Worm (Caenorhabditis elegans) whole organism, late embryonic: Measurements from ENCODE around the gene pssy-1.

Source experiments
- ama-1 ChIP-seq: fragments of 150-350 bp; optimal IDR thresholded peaks from 2 replicates; lab custom pipeline; 2014
- ceh-45 ChIP-seq: fragments of 200-800 bp; sonication (Bioruptor generic); IDR thresholded peaks from 2 replicates; pipeline ENCODE4 v1.3.6; 2022; ENCODE audit warnings: missing genetic modification reagents, missing genetic modification characterization, missing compliant biosample characterization
- ets-4 ChIP-seq: sonication (generic microtip); optimal IDR thresholded peaks from 2 replicates; lab custom pipeline; 2016; ENCODE audit warnings: missing genetic modification characterization, missing compliant biosample characterization
- mec-3 ChIP-seq: sonication (generic microtip); optimal IDR thresholded peaks from 2 replicates; lab custom pipeline; 2016; ENCODE audit warnings: borderline replicate concordance, missing genetic modification characterization, missing compliant biosample characterization
- nhr-232 ChIP-seq: sonication (generic microtip); optimal IDR thresholded peaks from 2 replicates; lab custom pipeline; 2016; ENCODE audit warnings: missing genetic modification characterization, missing compliant biosample characterization
- pha-4 ChIP-seq: fragments of 150-350 bp; optimal IDR thresholded peaks from 2 replicates; lab custom pipeline; 2018; ENCODE audit warnings: missing biosample characterization, missing genetic modification reagents, missing genetic modification characterization
- tbx-7 ChIP-seq: sonication (generic microtip); optimal IDR thresholded peaks from 2 replicates; lab custom pipeline; 2016; ENCODE audit warnings: missing genotype, missing genetic modification characterization, missing compliant biosample characterization

ce11 chrX:10000635-10001034, 35.2 kb downstream of the pssy-1 start, which contains the start of gene F19C6.2:
- TF ChIP-seq ceh-45 (GFP tag; lab: Robert Waterston, UW) = no peak
- TF ChIP-seq ama-1 = no peak
- TF ChIP-seq nhr-232 (tag; lab: Kevin White, UChicago) = no peak
- no peak for TF ChIP-seq pha-4 (tag; lab: Kevin White, UChicago)
- TF ChIP-seq ets-4 (tag; lab: Kevin White, UChicago) = no peak
- no peak for TF ChIP-seq mec-3 (tag; lab: Kevin White, UChicago)
- TF ChIP-seq tbx-7 = no peak
